Worm (Caenorhabditis elegans) whole organism, L1 larva: ENCODE measurements around the gene ubc-7.

ENCODE experiments used
- C16A3.4 ChIP-seq: fragments of 150-350 bp; optimal IDR thresholded peaks from 2 replicates; lab custom pipeline; 2014; ENCODE audit warnings: missing biosample characterization, missing genetic modification characterization
- F16B12.6 ChIP-seq: fragments of 150-350 bp; optimal IDR thresholded peaks from 2 replicates; lab custom pipeline; 2014; ENCODE audit warnings: missing biosample characterization, missing genetic modification characterization
- Y116A8C.19 ChIP-seq: sonication (generic microtip); optimal IDR thresholded peaks from 2 replicates; lab custom pipeline; 2016; ENCODE audit warnings: missing compliant biosample characterization, missing genetic modification characterization, borderline replicate concordance
- ceh-82 ChIP-seq, 3 experiments: fragments of 150-350 bp in 1 of 3; sonication (generic microtip) in 2 of 3; optimal IDR thresholded peaks; 2 replicates each; lab custom pipeline; 2014 to 2017; ENCODE audit warnings: missing biosample characterization in 3 of 3, missing genetic modification characterization in 3 of 3
- ceh-88 ChIP-seq: fragments of 200-800 bp; sonication (Bioruptor generic); IDR thresholded peaks from 2 replicates; pipeline ENCODE4 v1.3.6; 2022; ENCODE audit warnings: missing genetic modification characterization, missing compliant biosample characterization
- ces-1 ChIP-seq: fragments of 150-350 bp; optimal IDR thresholded peaks from 2 replicates; lab custom pipeline; 2014; ENCODE audit warnings: missing biosample characterization, missing genetic modification reagents, missing genetic modification characterization
- efl-1 ChIP-seq, 4 experiments: fragments of 150-350 bp; optimal IDR thresholded peaks in 3 of 4; peaks in 1 of 4; 1 replicate in 1 of 4; 2 replicates in 3 of 4; lab custom pipeline; 2014; ENCODE audit warnings: missing biosample characterization in 2 of 4, missing genetic modification characterization in 2 of 4, missing genetic modification reagents in 2 of 4
- efl-3 ChIP-seq: fragments of 200-800 bp; sonication (Bioruptor generic); optimal IDR thresholded peaks from 2 replicates; lab custom pipeline; 2018; ENCODE audit warnings: mild to moderate bottlenecking, missing genetic modification characterization, missing compliant biosample characterization
- egl-13 ChIP-seq: sonication (generic microtip); optimal IDR thresholded peaks from 2 replicates; lab custom pipeline; 2016; ENCODE audit warnings: missing genotype, missing genetic modification reagents, missing genetic modification characterization, missing compliant biosample characterization
- elt-2 ChIP-seq: sonication (generic microtip); optimal IDR thresholded peaks from 2 replicates; lab custom pipeline; 2016; ENCODE audit warnings: missing genetic modification characterization, mild to moderate bottlenecking, inconsistent platforms, missing compliant biosample characterization, missing genetic modification reagents
- fkh-4 ChIP-seq: sonication (generic microtip); optimal IDR thresholded peaks from 2 replicates; lab custom pipeline; 2016; ENCODE audit warnings: missing compliant biosample characterization, missing genetic modification characterization, borderline replicate concordance
- fkh-8 ChIP-seq: sonication (generic microtip); optimal IDR thresholded peaks from 2 replicates; lab custom pipeline; 2016; ENCODE audit warnings: mild to moderate bottlenecking, missing genetic modification characterization, missing compliant biosample characterization
- grh-1 ChIP-seq: fragments of 200-800 bp; sonication (Bioruptor generic); IDR thresholded peaks from 2 replicates; pipeline ENCODE4 v1.3.6; 2022; ENCODE audit warnings: missing genetic modification reagents, missing genetic modification characterization, missing compliant biosample characterization
- hlh-4 ChIP-seq: sonication (generic microtip); optimal IDR thresholded peaks from 2 replicates; lab custom pipeline; 2016; ENCODE audit warnings: mild to moderate bottlenecking, missing genetic modification characterization, missing compliant biosample characterization
- hpl-2 ChIP-seq: fragments of 150-350 bp; optimal IDR thresholded peaks from 2 replicates; lab custom pipeline; 2014; ENCODE audit warnings: missing biosample characterization, missing genetic modification reagents, missing genetic modification characterization
- irx-1 ChIP-seq: sonication (generic microtip); optimal IDR thresholded peaks from 2 replicates; lab custom pipeline; 2016; ENCODE audit warnings: missing genetic modification characterization, missing compliant biosample characterization
- isw-1 ChIP-seq: fragments of 200-800 bp; sonication (Bioruptor generic); IDR thresholded peaks from 2 replicates; pipeline ENCODE4 v1.3.6; 2022; ENCODE audit warnings: missing genetic modification characterization, missing compliant biosample characterization
- lin-13 ChIP-seq: fragments of 150-350 bp; optimal IDR thresholded peaks from 2 replicates; lab custom pipeline; 2014; ENCODE audit warnings: missing biosample characterization, missing genetic modification reagents, missing genetic modification characterization
- lin-14 ChIP-seq: fragments of 200-800 bp; sonication (Bioruptor generic); optimal IDR thresholded peaks from 2 replicates; lab custom pipeline; 2018; ENCODE audit warnings: mild to moderate bottlenecking, missing genetic modification characterization, moderate library complexity, missing compliant biosample characterization
- lin-35 ChIP-seq, 2 experiments: fragments of 150-350 bp; optimal IDR thresholded peaks; 2 replicates each; lab custom pipeline; 2014; ENCODE audit warnings: missing biosample characterization in 2 of 2, missing genetic modification characterization in 2 of 2, missing genetic modification reagents in 2 of 2
- lir-3 ChIP-seq: sonication (generic microtip); optimal IDR thresholded peaks from 2 replicates; lab custom pipeline; 2016; ENCODE audit warnings: mild to moderate bottlenecking, missing genetic modification characterization, moderate library complexity, missing compliant biosample characterization; ENCODE audit not compliant: poor library complexity
- mdl-1 ChIP-seq, 2 experiments: fragments of 150-350 bp; optimal IDR thresholded peaks; 2 replicates each; lab custom pipeline; 2014 to 2017; ENCODE audit warnings: missing biosample characterization in 2 of 2, missing genetic modification characterization in 2 of 2, inconsistent platforms in 1 of 2
- mef-2 ChIP-seq: fragments of 150-350 bp; optimal IDR thresholded peaks from 2 replicates; lab custom pipeline; 2014; ENCODE audit warnings: missing biosample characterization, missing genetic modification characterization
- mep-1 ChIP-seq: fragments of 150-350 bp; optimal IDR thresholded peaks from 2 replicates; lab custom pipeline; 2014; ENCODE audit warnings: missing biosample characterization, missing genetic modification characterization
- nhr-11 ChIP-seq: fragments of 150-350 bp; optimal IDR thresholded peaks from 2 replicates; lab custom pipeline; 2014; ENCODE audit warnings: missing biosample characterization, missing genetic modification characterization
- nhr-12 ChIP-seq: sonication (generic microtip); optimal IDR thresholded peaks from 2 replicates; lab custom pipeline; 2017; ENCODE audit warnings: missing biosample characterization, missing genetic modification characterization
- nhr-20 ChIP-seq: sonication (generic microtip); optimal IDR thresholded peaks from 2 replicates; lab custom pipeline; 2016; ENCODE audit warnings: mild to moderate bottlenecking, missing genetic modification characterization, missing compliant biosample characterization
- nhr-237 ChIP-seq: fragments of 150-350 bp; optimal IDR thresholded peaks from 2 replicates; lab custom pipeline; 2014; ENCODE audit warnings: missing biosample characterization, missing genetic modification characterization
- nhr-47 ChIP-seq: sonication (generic microtip); optimal IDR thresholded peaks from 2 replicates; lab custom pipeline; 2016; ENCODE audit warnings: mild to moderate bottlenecking, missing genetic modification characterization, moderate library complexity, missing compliant biosample characterization
- nhr-71 ChIP-seq: sonication (generic microtip); optimal IDR thresholded peaks from 2 replicates; lab custom pipeline; 2016; ENCODE audit warnings: mild to moderate bottlenecking, missing genetic modification characterization, moderate library complexity, missing compliant biosample characterization
- nhr-77 ChIP-seq: fragments of 150-350 bp; optimal IDR thresholded peaks from 2 replicates; lab custom pipeline; 2014; ENCODE audit warnings: missing biosample characterization, missing genetic modification characterization
- nhr-84 ChIP-seq: sonication (generic microtip); optimal IDR thresholded peaks from 2 replicates; lab custom pipeline; 2017; ENCODE audit warnings: missing biosample characterization, missing genetic modification characterization
- pag-3 ChIP-seq: sonication (generic microtip); optimal IDR thresholded peaks from 2 replicates; lab custom pipeline; 2017; ENCODE audit warnings: missing genetic modification characterization, mild to moderate bottlenecking, missing compliant biosample characterization, antibody characterized with exemption, borderline replicate concordance; ENCODE audit not compliant: insufficient read depth
- pqm-1 ChIP-seq: sonication (generic microtip); optimal IDR thresholded peaks from 3 replicates; lab custom pipeline; 2017; ENCODE audit warnings: missing biosample characterization, missing genetic modification characterization
- sptf-1 ChIP-seq: fragments of 150-350 bp; optimal IDR thresholded peaks from 2 replicates; lab custom pipeline; 2014; ENCODE audit warnings: missing biosample characterization, missing genetic modification characterization
- tbx-2 ChIP-seq: sonication (generic microtip); optimal IDR thresholded peaks from 2 replicates; lab custom pipeline; 2016; ENCODE audit warnings: missing genetic modification characterization, missing compliant biosample characterization
- unc-130 ChIP-seq: fragments of 150-350 bp; optimal IDR thresholded peaks from 2 replicates; lab custom pipeline; 2017; ENCODE audit warnings: missing biosample characterization, missing genetic modification characterization, inconsistent platforms
- unc-30 ChIP-seq: sonication (generic microtip); optimal IDR thresholded peaks from 2 replicates; lab custom pipeline; 2017; ENCODE audit warnings: missing biosample characterization, missing genetic modification characterization
- unc-86 ChIP-seq: sonication (generic microtip); optimal IDR thresholded peaks from 2 replicates; lab custom pipeline; 2016; ENCODE audit warnings: missing genetic modification characterization, missing compliant biosample characterization
- xbp-1 ChIP-seq: sonication (generic microtip); optimal IDR thresholded peaks from 2 replicates; lab custom pipeline; 2016; ENCODE audit warnings: missing genetic modification characterization, missing compliant biosample characterization
- zip-4 ChIP-seq: fragments of 200-800 bp; sonication (Bioruptor generic); optimal IDR thresholded peaks from 2 replicates; lab custom pipeline; 2018; ENCODE audit warnings: mild to moderate bottlenecking, missing genetic modification characterization, moderate library complexity, missing compliant biosample characterization
- ztf-11 ChIP-seq, 2 experiments: sonication (generic microtip); optimal IDR thresholded peaks; 2 replicates each; lab custom pipeline; 2016 to 2017; ENCODE audit warnings: missing genetic modification characterization in 2 of 2, missing biosample characterization in 1 of 2, missing compliant biosample characterization in 1 of 2
- ztf-4 ChIP-seq: fragments of 150-350 bp; optimal IDR thresholded peaks from 2 replicates; lab custom pipeline; 2014; ENCODE audit warnings: missing biosample characterization, missing genetic modification characterization

The ubc-7 gene

ce11 chrIII:9614211-9614610, 16.8 kb downstream of the ubc-7 start, which contains the start of the genes pri-1 and F58A4.6 (continued):
- no peak for TF ChIP-seq lin-13 (GFP tag; lab: Kevin White, UChicago)
- peak; percentile 35 for TF ChIP-seq C16A3.4
- TF ChIP-seq fkh-4 (tag; lab: Kevin White, UChicago) = no peak
- no peak for TF ChIP-seq lin-14 (GFP tag; lab: Kevin White, UChicago)
- peak; percentile 31 for TF ChIP-seq nhr-20 (tag; lab: Kevin White, UChicago)
- TF ChIP-seq tbx-2 (tag; lab: Kevin White, UChicago) = peak; percentile 19
- no peak for TF ChIP-seq isw-1 (GFP tag; lab: Robert Waterston, UW)

- TF ChIP-seq fkh-8 (tag; lab: Kevin White, UChicago) = peak; percentile 54
- no peak for TF ChIP-seq pag-3 (tag; lab: Kevin White, UChicago)
These were observed 18.9 kb downstream of the ubc-7 start, which contains the start of gene bbs-4 for ce11 chrIII:9612097-9612496. bbs-4 (minus strand) TSS chrIII:9612197.

ce11 chrIII:9608650-9609049, 22.3 kb downstream of the ubc-7 start, which contains the start of gene clec-161:
clec-161 (minus strand) TSS chrIII:9608750.
- TF ChIP-seq nhr-12 (no peak), ztf-11 (tag; optimal IDR thresholded peaks at IDR 0.05; lab: Kevin White, UChicago) (no peak), mdl-1 (tag; optimal IDR thresholded peaks at IDR 0.05; lab: Kevin White, UChicago) (no peak), nhr-84 (tag; lab: Kevin White, UChicago) (no peak), grh-1 (GFP tag; lab: Robert Waterston, UW) (no peak), lin-13 (GFP tag; lab: Kevin White, UChicago) (no peak), nhr-47 (no peak), Y116A8C.19 (tag; lab: Kevin White, UChicago) (no peak), lir-3 (tag; lab: Kevin White, UChicago) (no peak)

ce11 chrIII:9600645-9601044, 30.3 kb downstream of the ubc-7 start, which contains the start of gene F58A4.2:
F58A4.2 (minus strand) TSS chrIII:9600745.
- TF ChIP-seq egl-13 (tag; lab: Kevin White, UChicago) (no peak), C16A3.4 (no peak), zip-4 (no peak), efl-1 (optimal IDR thresholded peaks at IDR 0.05; lab: Kevin White, UChicago) (peak in 1 of 2 experiments; percentile 79), efl-1 (GFP tag; optimal IDR thresholded peaks at IDR 0.05 in 1 of 2; lab: Kevin White, UChicago) (peak in 1 of 2 experiments; percentile 19)

ce11 chrIII:9598168-9598567, 32.8 kb downstream of the ubc-7 start, which contains the start of gene F58A4.1:
F58A4.1 (plus strand) TSS chrIII:9598468.
- TF ChIP-seq mep-1 (tag; lab: Kevin White, UChicago) (no peak), lin-35 (GFP tag; optimal IDR thresholded peaks at IDR 0.05; lab: Kevin White, UChicago) (no peak), egl-13 (tag; lab: Kevin White, UChicago) (no peak), ceh-82 (tag; optimal IDR thresholded peaks at IDR 0.05; lab: Kevin White, UChicago) (no peak), pag-3 (tag; lab: Kevin White, UChicago) (no peak), nhr-237 (no peak), F16B12.6 (tag; lab: Kevin White, UChicago) (no peak), mef-2 (tag; lab: Kevin White, UChicago) (no peak), nhr-47 (no peak), hlh-4 (tag; lab: Kevin White, UChicago) (no peak), unc-86 (no peak), xbp-1 (tag; lab: Kevin White, UChicago) (no peak), sptf-1 (no peak)

- TF ChIP-seq irx-1 (tag; lab: Kevin White, UChicago) (no peak), nhr-11 (tag; lab: Kevin White, UChicago) (no peak), nhr-77 (tag; lab: Kevin White, UChicago) (no peak), pqm-1 (tag; lab: Kevin White, UChicago) (no peak), ztf-11 (tag; optimal IDR thresholded peaks at IDR 0.05; lab: Kevin White, UChicago) (no peak), unc-30 (no peak), elt-2 (tag; lab: Kevin White, UChicago) (no peak), ceh-88 (no peak), ztf-4 (tag; lab: Kevin White, UChicago) (no peak), ces-1 (GFP tag; lab: Kevin White, UChicago) (no peak), unc-130 (tag; lab: Kevin White, UChicago) (no peak), efl-3 (no peak), hpl-2 (GFP tag; lab: Kevin White, UChicago) (no peak), Y116A8C.19 (tag; lab: Kevin White, UChicago) (no peak), nhr-71 (tag; lab: Kevin White, UChicago) (no peak), mep-1 (tag; lab: Kevin White, UChicago) (no peak)
These were observed 33.9 kb downstream of the ubc-7 start, which contains the start of gene C48B4.12 for ce11 chrIII:9597044-9597443. C48B4.12 (plus strand) TSS chrIII:9597344.
